Worm (Caenorhabditis elegans): ENCODE data around the gene Y14H12B.1.

ce11 chrII:3934085-3934484 is at the start of gene Y14H12B.1:
- TF ChIP-seq unc-62 (GFP tag; optimal IDR thresholded peaks at IDR 0.05): no peak
- no peak for TF ChIP-seq let-607 (tag; optimal IDR thresholded peaks at IDR 0.05)
- TF ChIP-seq lin-35 (GFP tag; optimal IDR thresholded peaks at IDR 0.05): no peak
- no peak for TF ChIP-seq cebp-2 (GFP tag; IDR thresholded peaks at IDR 0.05)
- TF ChIP-seq B0019.2 (GFP tag; conservative IDR thresholded peaks at IDR 0.05): no peak
- no peak for TF ChIP-seq F55B11.4 (tag; optimal IDR thresholded peaks at IDR 0.05; ENCODE audit: borderline replicate concordance, insufficient read depth)
- TF ChIP-seq ztf-3 (GFP tag; optimal IDR thresholded peaks at IDR 0.05): no peak
- no peak for TF ChIP-seq F10E7.11 (tag; optimal IDR thresholded peaks at IDR 0.05)

Data from whole organism, young adult.